Worm (Caenorhabditis elegans): ENCODE measurements around the gene rgef-1.

DNA sequence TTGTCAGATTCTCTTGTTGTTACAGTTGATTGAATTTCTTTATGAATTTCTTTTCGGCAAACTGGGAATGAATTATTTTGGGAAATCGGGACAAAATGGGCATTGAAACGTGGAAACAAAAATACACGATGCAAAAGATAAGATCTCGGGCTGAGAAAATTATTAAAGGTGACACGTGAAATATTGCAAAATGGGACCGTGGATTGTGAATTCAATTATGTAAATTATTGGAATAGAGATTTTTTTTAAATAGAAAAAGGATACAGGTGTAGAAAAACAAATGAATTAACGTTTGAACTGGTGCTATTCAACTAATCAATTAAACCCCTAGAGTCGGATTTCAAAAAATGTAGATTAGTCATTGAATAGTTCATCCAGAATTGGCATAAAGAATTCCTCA lies 7.2 kb upstream of the rgef-1 start, which contains the start of gene F25B3.4:
- TF ChIP-seq nhr-11 (tag; optimal IDR thresholded peaks at IDR 0.05) (no peak), nhr-23 (tag; optimal IDR thresholded peaks at IDR 0.05) (no peak), unc-62 (GFP tag; optimal IDR thresholded peaks at IDR 0.05) (no peak), fkh-10 (GFP tag; optimal IDR thresholded peaks at IDR 0.05) (no peak), ama-1 (optimal IDR thresholded peaks at IDR 0.05) (no peak), nhr-12 (tag; optimal IDR thresholded peaks at IDR 0.05) (no peak), snpc-4 (tag; optimal IDR thresholded peaks at IDR 0.05) (no peak), aly-2 (tag; optimal IDR thresholded peaks at IDR 0.05) (no peak)

Data from whole organism, L3 larva.